Fruit fly (Drosophila melanogaster) whole organism, embryonic: Measurements from ENCODE around the gene yellow-e3.

Source experiments
- ATbp ChIP-seq: fragments of 200-800 bp; sonication (Bioruptor generic); optimal IDR thresholded peaks from 2 replicates; lab custom pipeline; 2017; ENCODE audit warnings: missing biosample characterization, mild to moderate bottlenecking, missing genetic modification characterization, missing genetic modification reagents
- Atf6 ChIP-seq: fragments of 200-800 bp; sonication (Bioruptor generic); IDR thresholded peaks from 2 replicates; pipeline ENCODE4 v1.3.6; 2022; ENCODE audit warnings: missing biosample characterization, missing genetic modification characterization
- CG10274 ChIP-seq: fragments of 200-800 bp; sonication (Bioruptor generic); optimal IDR thresholded peaks from 3 replicates; lab custom pipeline; 2017; ENCODE audit warnings: missing biosample characterization, mild to moderate bottlenecking, missing genetic modification characterization
- CG10321 ChIP-seq: fragments of 200-800 bp; sonication (Bioruptor generic); IDR thresholded peaks from 2 replicates; pipeline ENCODE4 v1.3.6; 2022; ENCODE audit warnings: missing biosample characterization, missing genetic modification characterization
- CG11085 ChIP-seq: fragments of 200-800 bp; sonication (Bioruptor generic); IDR thresholded peaks from 2 replicates; pipeline ENCODE4 v1.3.6; 2022; ENCODE audit warnings: missing biosample characterization, missing genetic modification characterization
- CG11398 ChIP-seq: fragments of 200-800 bp; sonication (Bioruptor generic); optimal IDR thresholded peaks from 2 replicates; lab custom pipeline; 2016; ENCODE audit warnings: missing biosample characterization, missing genetic modification characterization
- CG1233 ChIP-seq: fragments of 200-800 bp; sonication (Bioruptor generic); optimal IDR thresholded peaks from 4 replicates; lab custom pipeline; 2018; ENCODE audit warnings: missing biosample characterization, mild to moderate bottlenecking, missing genetic modification characterization
- CG13775 ChIP-seq: fragments of 200-800 bp; sonication (Bioruptor generic); optimal IDR thresholded peaks from 3 replicates; lab custom pipeline; 2017; ENCODE audit warnings: missing biosample characterization, mild to moderate bottlenecking, missing genetic modification characterization
- CG13894 ChIP-seq: fragments of 200-800 bp; sonication (Bioruptor generic); optimal IDR thresholded peaks from 3 replicates; lab custom pipeline; 2018; ENCODE audit warnings: missing biosample characterization, mild to moderate bottlenecking, missing genetic modification characterization, moderate library complexity
- CG15073 ChIP-seq: fragments of 200-800 bp; sonication (Bioruptor generic); optimal IDR thresholded peaks from 2 replicates; lab custom pipeline; 2016; ENCODE audit warnings: missing biosample characterization, missing genetic modification characterization
- CG15601 ChIP-seq: fragments of 200-800 bp; sonication (Bioruptor generic); optimal IDR thresholded peaks from 3 replicates; lab custom pipeline; 2019; ENCODE audit warnings: missing biosample characterization, mild to moderate bottlenecking, missing genetic modification characterization, moderate library complexity
- CG16779 ChIP-seq: fragments of 200-800 bp; sonication (Bioruptor generic); IDR thresholded peaks from 2 replicates; pipeline ENCODE4 v1.3.6; 2022; ENCODE audit warnings: missing biosample characterization, missing genetic modification characterization
- CG17912 ChIP-seq: fragments of 200-800 bp; sonication (Bioruptor generic); optimal IDR thresholded peaks from 2 replicates; lab custom pipeline; 2018; ENCODE audit warnings: missing biosample characterization, mild to moderate bottlenecking, missing genetic modification characterization
- CG18262 ChIP-seq: fragments of 200-800 bp; optimal IDR thresholded peaks from 3 replicates; lab custom pipeline; 2019; ENCODE audit warnings: missing biosample characterization, mild to moderate bottlenecking, missing genetic modification characterization, moderate library complexity
- CG2678 ChIP-seq: fragments of 200-800 bp; sonication (Bioruptor generic); optimal IDR thresholded peaks from 3 replicates; lab custom pipeline; 2019; ENCODE audit warnings: missing biosample characterization, mild to moderate bottlenecking, missing genetic modification characterization, moderate library complexity
- CG2889 ChIP-seq: fragments of 200-800 bp; sonication (Bioruptor generic); IDR thresholded peaks from 3 replicates; pipeline ENCODE4 v1.3.6; 2022; ENCODE audit warnings: missing biosample characterization, missing genetic modification characterization
- CG34376 ChIP-seq: fragments of 200-800 bp; sonication (Bioruptor generic); optimal IDR thresholded peaks from 2 replicates; lab custom pipeline; 2018; ENCODE audit warnings: missing biosample characterization, mild to moderate bottlenecking, missing genetic modification characterization
- CG3838 ChIP-seq: fragments of 200-800 bp; sonication (Bioruptor generic); optimal IDR thresholded peaks from 3 replicates; lab custom pipeline; 2016; ENCODE audit warnings: missing biosample characterization, missing genetic modification characterization
- CG6654 ChIP-seq: fragments of 200-800 bp; sonication (Bioruptor generic); optimal IDR thresholded peaks from 2 replicates; lab custom pipeline; 2017; ENCODE audit warnings: missing biosample characterization, mild to moderate bottlenecking, missing genetic modification characterization
- CG8359 ChIP-seq: fragments of 200-800 bp; sonication (Bioruptor generic); optimal IDR thresholded peaks from 2 replicates; lab custom pipeline; 2017; ENCODE audit warnings: missing biosample characterization, mild to moderate bottlenecking, missing genetic modification characterization, borderline replicate concordance
- CG8944 ChIP-seq: fragments of 200-800 bp; sonication (Bioruptor generic); optimal IDR thresholded peaks from 3 replicates; lab custom pipeline; 2016; ENCODE audit warnings: missing biosample characterization, missing genetic modification characterization
- CHES-1-like ChIP-seq: fragments of 200-800 bp; sonication (Bioruptor generic); optimal IDR thresholded peaks from 2 replicates; lab custom pipeline; 2016; ENCODE audit warnings: missing biosample characterization, missing genetic modification characterization
- Chrac-16 ChIP-seq: fragments of 200-800 bp; sonication (Bioruptor generic); optimal IDR thresholded peaks from 3 replicates; lab custom pipeline; 2016; ENCODE audit warnings: missing biosample characterization, missing genetic modification characterization
- HHEX ChIP-seq: fragments of 200-800 bp; sonication (Bioruptor generic); optimal IDR thresholded peaks from 3 replicates; lab custom pipeline; 2017; ENCODE audit warnings: missing biosample characterization, mild to moderate bottlenecking, missing genetic modification characterization, missing genetic modification reagents
- Myb ChIP-seq: fragments of 200-800 bp; sonication (Bioruptor generic); optimal IDR thresholded peaks from 2 replicates; lab custom pipeline; 2016; ENCODE audit warnings: missing biosample characterization, missing genetic modification characterization
- Rx ChIP-seq: fragments of 200-800 bp; sonication (Bioruptor generic); IDR thresholded peaks from 2 replicates; pipeline ENCODE4 v1.3.6; 2022; ENCODE audit warnings: missing biosample characterization, missing genetic modification characterization
- Xrp1 ChIP-seq: fragments of 200-800 bp; sonication (Bioruptor generic); IDR thresholded peaks from 2 replicates; pipeline ENCODE4 v1.3.6; 2022; ENCODE audit warnings: missing biosample characterization, missing genetic modification characterization
- aop ChIP-seq: fragments of 200-800 bp; sonication (Bioruptor generic); IDR thresholded peaks from 2 replicates; pipeline ENCODE4 v1.3.6; 2022; ENCODE audit warnings: missing biosample characterization, missing genetic modification characterization
- ash1 ChIP-seq: fragments of 200-800 bp; sonication (Bioruptor generic); optimal IDR thresholded peaks from 2 replicates; lab custom pipeline; 2018; ENCODE audit warnings: missing biosample characterization, mild to moderate bottlenecking, missing genetic modification characterization
- cato ChIP-seq: fragments of 200-800 bp; sonication (Bioruptor generic); optimal IDR thresholded peaks from 2 replicates; lab custom pipeline; 2016; ENCODE audit warnings: missing biosample characterization, missing genetic modification characterization, borderline replicate concordance
- crol ChIP-seq: fragments of 200-800 bp; sonication (Bioruptor generic); IDR thresholded peaks from 2 replicates; pipeline ENCODE4 v1.3.6; 2022; ENCODE audit warnings: missing biosample characterization, missing genetic modification characterization
- esg ChIP-seq: fragments of 200-800 bp; sonication (Bioruptor generic); conservative IDR thresholded peaks from 2 replicates; pipeline ENCODE4 v1.3.6; 2022; ENCODE audit warnings: missing biosample characterization, missing genetic modification characterization
- gce ChIP-seq: fragments of 200-800 bp; sonication (Bioruptor generic); IDR thresholded peaks from 3 replicates; pipeline ENCODE4 v1.3.6; 2022; ENCODE audit warnings: missing biosample characterization, missing genetic modification characterization
- gcm2 ChIP-seq: fragments of 200-800 bp; sonication (Bioruptor generic); optimal IDR thresholded peaks from 2 replicates; lab custom pipeline; 2016; ENCODE audit warnings: missing biosample characterization, missing genetic modification characterization
- her ChIP-seq: fragments of 200-800 bp; sonication (Bioruptor generic); optimal IDR thresholded peaks from 2 replicates; lab custom pipeline; 2016; ENCODE audit warnings: missing biosample characterization, missing genetic modification characterization
- maf-S ChIP-seq: fragments of 200-800 bp; sonication (Bioruptor generic); optimal IDR thresholded peaks from 2 replicates; lab custom pipeline; 2016; ENCODE audit warnings: missing biosample characterization, missing genetic modification characterization
- nom ChIP-seq: fragments of 200-800 bp; sonication (Bioruptor generic); optimal IDR thresholded peaks from 2 replicates; lab custom pipeline; 2017; ENCODE audit warnings: missing biosample characterization, missing genetic modification characterization, mild to moderate bottlenecking, moderate library complexity, missing genetic modification reagents
- phol ChIP-seq: fragments of 200-800 bp; sonication (Bioruptor generic); optimal IDR thresholded peaks from 3 replicates; lab custom pipeline; 2018; ENCODE audit warnings: missing biosample characterization, mild to moderate bottlenecking, missing genetic modification characterization, moderate library complexity
- pros ChIP-seq: fragments of 200-800 bp; sonication (Bioruptor generic); optimal IDR thresholded peaks from 3 replicates; lab custom pipeline; 2019; ENCODE audit warnings: missing biosample characterization, mild to moderate bottlenecking, missing genetic modification characterization, moderate library complexity
- seq ChIP-seq: fragments of 200-800 bp; sonication (Bioruptor generic); IDR thresholded peaks from 2 replicates; pipeline ENCODE4 v1.3.6; 2022; ENCODE audit warnings: missing biosample characterization, missing genetic modification characterization
- sna ChIP-seq: fragments of 200-800 bp; sonication (Bioruptor generic); IDR thresholded peaks from 2 replicates; pipeline ENCODE4 v1.3.6; 2022; ENCODE audit warnings: missing biosample characterization, missing genetic modification characterization; ENCODE audit not compliant: partially characterized antibody
- stwl ChIP-seq: fragments of 200-800 bp; sonication (Bioruptor generic); optimal IDR thresholded peaks from 3 replicates; lab custom pipeline; 2018; ENCODE audit warnings: missing biosample characterization, mild to moderate bottlenecking, missing genetic modification characterization, moderate library complexity
- sug ChIP-seq: fragments of 200-800 bp; optimal IDR thresholded peaks from 2 replicates; lab custom pipeline; 2019; ENCODE audit warnings: missing biosample characterization, mild to moderate bottlenecking, missing genetic modification characterization, moderate library complexity
- tna ChIP-seq: fragments of 200-800 bp; sonication (Bioruptor generic); IDR thresholded peaks from 2 replicates; pipeline ENCODE4 v1.3.6; 2022; ENCODE audit warnings: missing biosample characterization, missing genetic modification characterization; ENCODE audit not compliant: partially characterized antibody
- tup ChIP-seq: fragments of 200-800 bp; sonication (Bioruptor generic); optimal IDR thresholded peaks from 2 replicates; lab custom pipeline; 2016; ENCODE audit warnings: missing biosample characterization, mild to moderate bottlenecking, missing genetic modification characterization, moderate library complexity
- unpg ChIP-seq: fragments of 200-800 bp; sonication (Bioruptor generic); optimal IDR thresholded peaks from 3 replicates; lab custom pipeline; 2018; ENCODE audit warnings: missing biosample characterization, mild to moderate bottlenecking, missing genetic modification characterization, moderate library complexity
- vnd ChIP-seq: fragments of 200-800 bp; sonication (Bioruptor generic); IDR thresholded peaks from 3 replicates; pipeline ENCODE4 v1.3.6; 2022; ENCODE audit warnings: missing biosample characterization, missing genetic modification characterization; ENCODE audit not compliant: partially characterized antibody
- wek ChIP-seq: fragments of 200-800 bp; sonication (Bioruptor generic); optimal IDR thresholded peaks from 3 replicates; lab custom pipeline; 2018; ENCODE audit warnings: missing biosample characterization, mild to moderate bottlenecking, missing genetic modification characterization, moderate library complexity
- zen2 ChIP-seq: fragments of 200-800 bp; sonication (Bioruptor generic); IDR thresholded peaks from 3 replicates; pipeline ENCODE4 v1.3.6; 2022; ENCODE audit warnings: missing biosample characterization, missing genetic modification characterization; ENCODE audit not compliant: partially characterized antibody

yellow-e3 gene

dm6 chr3R:13381744-13382435, 22.8 kb downstream of the yellow-e3 start, which contains the start of the genes mRpS21 and Droj2 (continued):
- TF ChIP-seq cato (GFP tag; lab: Kevin White, UChicago) (no peak), nom (GFP tag; lab: Kevin White, UChicago) (peak; percentile 57), CG13894 (tag; lab: Kevin White, UChicago) (peak; percentile 59), aop (no peak), CG34376 (peak; percentile 50), CG10321 (no peak), CG8359 (no peak), Chrac-16 (GFP tag; lab: Kevin White, UChicago) (peak; percentile 65), CG15601 (tag; lab: Kevin White, UChicago) (peak; percentile 70), CG2889 (GFP tag; lab: Robert Waterston, UW) (no peak), vnd (no peak; the same call in 2 of the 3 replicates), sug (tag; lab: Kevin White, UChicago) (peak; percentile 77), CG13775 (GFP tag; lab: Kevin White, UChicago) (peak; percentile 56), stwl (tag; lab: Kevin White, UChicago) (peak; percentile 84), Rx (GFP tag; lab: Robert Waterston, UW) (no peak), CG2678 (tag; lab: Kevin White, UChicago) (peak; percentile 65), ATbp (GFP tag; lab: Kevin White, UChicago) (no peak), CG15073 (GFP tag; lab: Kevin White, UChicago) (no peak), CG8944 (peak; percentile 36), her (GFP tag; lab: Kevin White, UChicago) (no peak), CG18262 (tag; lab: Kevin White, UChicago) (peak; percentile 48), Atf6 (peak; percentile 46; the same call in 1 of the 2 replicates), ash1 (GFP tag; lab: Kevin White, UChicago) (no peak), zen2 (no peak), esg (peak; percentile 23; the same call in 1 of the 2 replicates), gcm2 (GFP tag; lab: Kevin White, UChicago) (no peak), CG6654 (GFP tag; lab: Kevin White, UChicago) (no peak), wek (GFP tag; lab: Kevin White, UChicago) (peak; percentile 0), CG16779 (GFP tag; lab: Robert Waterston, UW) (no peak), unpg (peak; percentile 18), CHES-1-like (GFP tag; lab: Kevin White, UChicago) (peak; percentile 6), CG17912 (GFP tag; lab: Kevin White, UChicago) (no peak), maf-S (GFP tag; lab: Kevin White, UChicago) (no peak), Myb (GFP tag; lab: Kevin White, UChicago) (peak; percentile 48), phol (peak; percentile 84), pros (no peak), CG1233 (no peak), seq (GFP tag; lab: Robert Waterston, UW) (no peak), Xrp1 (no peak), sna (GFP tag; lab: Robert Waterston, UW) (no peak), CG11085 (GFP tag; lab: Robert Waterston, UW) (no peak), tup (no peak), CG11398 (no peak), crol (GFP tag; lab: Robert Waterston, UW) (no peak), tna (GFP tag; lab: Robert Waterston, UW) (no peak), CG3838 (peak; percentile 8), gce (no peak), CG10274 (GFP tag; lab: Kevin White, UChicago) (no peak), HHEX (GFP tag; lab: Kevin White, UChicago) (peak; percentile 26)
